Worm (Caenorhabditis elegans) whole organism, young adult: ENCODE measurements around the gene C44C1.1.

ENCODE experiments used
- C17E4.6 ChIP-seq: fragments of 200-800 bp; sonication (Bioruptor generic); IDR thresholded peaks from 2 replicates; pipeline ENCODE4 v1.3.6; 2022; ENCODE audit warnings: missing genetic modification reagents, missing genetic modification characterization, missing compliant biosample characterization
- bed-2 ChIP-seq: fragments of 200-800 bp; sonication (Bioruptor generic); IDR thresholded peaks from 2 replicates; pipeline ENCODE4 v1.3.6; 2022; ENCODE audit warnings: missing genetic modification reagents, missing genetic modification characterization, missing compliant biosample characterization
- ets-4 ChIP-seq: fragments of 200-800 bp; sonication (Bioruptor generic); optimal IDR thresholded peaks from 2 replicates; lab custom pipeline; 2018; ENCODE audit warnings: mild to moderate bottlenecking, missing genetic modification characterization, missing compliant biosample characterization
- fkh-3 ChIP-seq: sonication (generic microtip); optimal IDR thresholded peaks from 2 replicates; lab custom pipeline; 2016; ENCODE audit warnings: mild to moderate bottlenecking, missing genetic modification characterization, missing compliant biosample characterization
- hmg-20 ChIP-seq: fragments of 200-800 bp; sonication (Bioruptor generic); IDR thresholded peaks from 2 replicates; pipeline ENCODE4 v1.3.6; 2022; ENCODE audit warnings: missing genetic modification reagents, missing genetic modification characterization, missing compliant biosample characterization
- lin-54 ChIP-seq: fragments of 200-800 bp; sonication (Bioruptor generic); optimal IDR thresholded peaks from 2 replicates; lab custom pipeline; 2018; ENCODE audit warnings: mild to moderate bottlenecking, missing genetic modification characterization, missing compliant biosample characterization
- nhr-179 ChIP-seq: sonication (generic microtip); optimal IDR thresholded peaks from 2 replicates; lab custom pipeline; 2016; ENCODE audit warnings: mild to moderate bottlenecking, missing genetic modification characterization, missing compliant biosample characterization
- nhr-27 ChIP-seq: fragments of 200-800 bp; sonication (Bioruptor generic); optimal IDR thresholded peaks from 2 replicates; lab custom pipeline; 2018; ENCODE audit warnings: mild to moderate bottlenecking, missing genetic modification characterization, moderate library complexity, missing compliant biosample characterization
- nhr-80 ChIP-seq: sonication (generic microtip); optimal IDR thresholded peaks from 2 replicates; lab custom pipeline; 2016; ENCODE audit warnings: missing genetic modification characterization, missing compliant biosample characterization
- nhr-90 ChIP-seq: sonication (generic microtip); optimal IDR thresholded peaks from 2 replicates; lab custom pipeline; 2016; ENCODE audit warnings: missing genotype, mild to moderate bottlenecking, missing genetic modification characterization, missing compliant biosample characterization

DNA sequence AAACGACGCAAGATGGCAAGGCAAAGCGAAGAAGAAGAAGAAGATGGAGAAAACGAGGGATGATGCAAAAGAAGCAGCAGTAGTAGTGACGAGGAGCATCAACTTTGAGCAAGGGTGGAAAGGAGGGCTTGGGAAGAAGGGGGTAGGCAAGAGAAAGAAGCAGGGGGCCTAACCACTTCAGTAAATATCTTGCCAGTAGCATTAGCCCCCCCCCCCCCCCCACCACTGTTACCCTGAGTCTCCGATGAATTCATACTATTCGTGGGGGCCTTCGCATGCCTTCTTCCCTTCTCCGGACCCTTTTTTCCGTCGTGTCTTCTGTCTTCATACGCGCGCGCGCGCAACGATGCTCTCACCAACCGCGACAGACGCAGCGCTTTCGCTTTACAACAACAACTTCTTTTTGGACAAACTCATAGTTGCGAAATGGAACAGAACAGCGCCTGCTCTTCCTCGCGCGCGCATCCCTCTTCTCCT is 41.3 kb downstream of the C44C1.1 start:
- TF ChIP-seq nhr-27 (tag; lab: Kevin White, UChicago), result no peak
- no peak for TF ChIP-seq bed-2 (GFP tag; lab: Robert Waterston, UW)
- no peak for TF ChIP-seq lin-54 (GFP tag; lab: Kevin White, UChicago)
- no peak for TF ChIP-seq nhr-90 (tag; lab: Kevin White, UChicago)
- no peak for TF ChIP-seq nhr-179
- TF ChIP-seq hmg-20 (GFP tag; lab: Robert Waterston, UW), result no peak
- TF ChIP-seq C17E4.6, result no peak
- no peak for TF ChIP-seq fkh-3 (tag; lab: Kevin White, UChicago)
- no peak for TF ChIP-seq ets-4 (GFP tag; lab: Kevin White, UChicago)
- TF ChIP-seq nhr-80, result no peak
